Worm (Caenorhabditis elegans) whole organism, late embryonic: ENCODE data around the gene ugt-54.

Experiments
- nhr-11 ChIP-seq: fragments of 150-350 bp; optimal IDR thresholded peaks from 2 replicates; lab custom pipeline; 2014; ENCODE audit warnings: missing biosample characterization, missing genetic modification characterization
- nhr-232 ChIP-seq: sonication (generic microtip); optimal IDR thresholded peaks from 2 replicates; lab custom pipeline; 2016; ENCODE audit warnings: missing genetic modification characterization, missing compliant biosample characterization
- npax-4 ChIP-seq: sonication (generic microtip); optimal IDR thresholded peaks from 2 replicates; lab custom pipeline; 2016; ENCODE audit warnings: missing genetic modification characterization, missing compliant biosample characterization

ce11 chrIV:10799354-10799753 lies 37.9 kb downstream of the ugt-54 start, which contains the start of gene zipt-2.1:
- TF ChIP-seq nhr-232 (no peak), nhr-11 (tag; lab: Kevin White, UChicago) (no peak), npax-4 (no peak)
